Fruit fly (Drosophila melanogaster) whole organism, embryonic: ENCODE results near the gene Cpr5C.

Experiments used
- Aef1 ChIP-seq: fragments of 200-800 bp; sonication (Bioruptor generic); IDR thresholded peaks from 3 replicates; pipeline ENCODE4 v1.3.6; 2022; ENCODE audit warnings: missing biosample characterization, missing genetic modification characterization
- Bgb ChIP-seq: fragments of 200-800 bp; sonication (Bioruptor generic); IDR thresholded peaks from 2 replicates; pipeline ENCODE4 v1.3.6; 2022; ENCODE audit warnings: missing biosample characterization, missing genetic modification characterization; ENCODE audit not compliant: partially characterized antibody
- CG10543 ChIP-seq: fragments of 200-800 bp; sonication (Bioruptor generic); optimal IDR thresholded peaks from 3 replicates; lab custom pipeline; 2017; ENCODE audit warnings: missing biosample characterization, mild to moderate bottlenecking, missing genetic modification characterization, moderate library complexity
- CG12071 ChIP-seq: fragments of 200-800 bp; sonication (Bioruptor generic); optimal IDR thresholded peaks from 3 replicates; lab custom pipeline; 2018; ENCODE audit warnings: missing biosample characterization, mild to moderate bottlenecking, missing genetic modification characterization
- CG12155 ChIP-seq: fragments of 200-800 bp; sonication (Bioruptor generic); optimal IDR thresholded peaks from 3 replicates; lab custom pipeline; 2016; ENCODE audit warnings: missing biosample characterization, missing genetic modification characterization
- CG12744 ChIP-seq: fragments of 200-800 bp; sonication (Bioruptor generic); optimal IDR thresholded peaks from 2 replicates; lab custom pipeline; 2016; ENCODE audit warnings: missing biosample characterization, missing genetic modification characterization
- CG13296 ChIP-seq: fragments of 200-800 bp; sonication (Bioruptor generic); optimal IDR thresholded peaks from 3 replicates; lab custom pipeline; 2018; ENCODE audit warnings: missing biosample characterization, mild to moderate bottlenecking, missing genetic modification characterization
- CG14710 ChIP-seq: fragments of 200-800 bp; sonication (Bioruptor generic); optimal IDR thresholded peaks from 3 replicates; lab custom pipeline; 2019; ENCODE audit warnings: missing biosample characterization, mild to moderate bottlenecking, missing genetic modification characterization, moderate library complexity
- CG14860 ChIP-seq: fragments of 200-800 bp; sonication (Bioruptor generic); IDR thresholded peaks from 3 replicates; pipeline ENCODE4 v1.3.6; 2022; ENCODE audit warnings: missing biosample characterization, missing genetic modification characterization; ENCODE audit not compliant: partially characterized antibody
- CG2120 ChIP-seq: fragments of 200-800 bp; sonication (Bioruptor generic); optimal IDR thresholded peaks from 3 replicates; lab custom pipeline; 2016; ENCODE audit warnings: missing biosample characterization, missing genetic modification characterization
- CG32532 ChIP-seq: fragments of 200-800 bp; sonication (Bioruptor generic); IDR thresholded peaks from 2 replicates; pipeline ENCODE4 v1.3.6; 2022; ENCODE audit warnings: missing biosample characterization, missing genetic modification characterization
- CG33557 ChIP-seq: fragments of 200-800 bp; sonication (Bioruptor generic); optimal IDR thresholded peaks from 2 replicates; lab custom pipeline; 2019; ENCODE audit warnings: missing biosample characterization, mild to moderate bottlenecking, missing genetic modification characterization, moderate library complexity
- CG4820 ChIP-seq: fragments of 200-800 bp; sonication (Bioruptor generic); optimal IDR thresholded peaks from 3 replicates; lab custom pipeline; 2016; ENCODE audit warnings: missing biosample characterization, missing genetic modification characterization
- CG6272 ChIP-seq: fragments of 200-800 bp; sonication (Bioruptor generic); IDR thresholded peaks from 2 replicates; pipeline ENCODE4 v1.3.6; 2022; ENCODE audit warnings: missing biosample characterization, missing genetic modification characterization
- CG6765 ChIP-seq: fragments of 200-800 bp; sonication (Bioruptor generic); optimal IDR thresholded peaks from 3 replicates; lab custom pipeline; 2017; ENCODE audit warnings: missing biosample characterization, mild to moderate bottlenecking, missing genetic modification characterization
- CG7745 ChIP-seq: fragments of 200-800 bp; sonication (Bioruptor generic); optimal IDR thresholded peaks from 2 replicates; lab custom pipeline; 2018; ENCODE audit warnings: missing biosample characterization, mild to moderate bottlenecking, missing genetic modification characterization, moderate library complexity
- CG7786 ChIP-seq: fragments of 200-800 bp; sonication (Bioruptor generic); optimal IDR thresholded peaks from 2 replicates; lab custom pipeline; 2016; ENCODE audit warnings: missing biosample characterization, missing genetic modification characterization
- CG9437 ChIP-seq: fragments of 200-800 bp; sonication (Bioruptor generic); optimal IDR thresholded peaks from 2 replicates; lab custom pipeline; 2018; ENCODE audit warnings: missing biosample characterization, mild to moderate bottlenecking, missing genetic modification characterization
- CoRest ChIP-seq: fragments of 200-800 bp; sonication (Bioruptor generic); optimal IDR thresholded peaks from 3 replicates; lab custom pipeline; 2018; ENCODE audit warnings: missing biosample characterization, mild to moderate bottlenecking, missing genetic modification characterization, moderate library complexity
- E2f1 ChIP-seq: fragments of 200-800 bp; sonication (Bioruptor generic); IDR thresholded peaks from 2 replicates; pipeline ENCODE4 v1.3.6; 2022; ENCODE audit warnings: missing biosample characterization, missing genetic modification characterization
- Fer3 ChIP-seq: fragments of 200-800 bp; sonication (Bioruptor generic); optimal IDR thresholded peaks from 2 replicates; lab custom pipeline; 2018; ENCODE audit warnings: missing biosample characterization, mild to moderate bottlenecking, missing genetic modification characterization, moderate library complexity
- H15 ChIP-seq: fragments of 200-800 bp; sonication (Bioruptor generic); IDR thresholded peaks from 3 replicates; pipeline ENCODE4 v1.3.6; 2022; ENCODE audit warnings: missing biosample characterization, missing genetic modification characterization
- HLH54F ChIP-seq: fragments of 200-800 bp; sonication (Bioruptor generic); optimal IDR thresholded peaks from 3 replicates; lab custom pipeline; 2016; ENCODE audit warnings: missing biosample characterization, missing genetic modification characterization
- NFAT ChIP-seq: fragments of 200-800 bp; sonication (Bioruptor generic); IDR thresholded peaks from 2 replicates; pipeline ENCODE4 v1.3.6; 2022; ENCODE audit warnings: missing biosample characterization, missing genetic modification characterization
- Nf-YA ChIP-seq: fragments of 200-800 bp; sonication (Bioruptor generic); IDR thresholded peaks from 2 replicates; pipeline ENCODE4 v1.3.6; 2022; ENCODE audit warnings: missing biosample characterization, missing genetic modification characterization
- Oaz ChIP-seq: fragments of 200-800 bp; sonication (Bioruptor generic); IDR thresholded peaks from 2 replicates; pipeline ENCODE4 v1.3.6; 2022; ENCODE audit warnings: missing biosample characterization, missing genetic modification characterization
- PHDP ChIP-seq: fragments of 200-800 bp; sonication (Bioruptor generic); optimal IDR thresholded peaks from 3 replicates; lab custom pipeline; 2018; ENCODE audit warnings: missing biosample characterization, mild to moderate bottlenecking, missing genetic modification characterization, moderate library complexity
- Poxn ChIP-seq: fragments of 200-800 bp; sonication (Bioruptor generic); IDR thresholded peaks from 2 replicates; pipeline ENCODE4 v1.3.6; 2022; ENCODE audit warnings: missing biosample characterization, missing genetic modification characterization
- Scr ChIP-seq: fragments of 200-800 bp; sonication (Bioruptor generic); IDR thresholded peaks from 2 replicates; pipeline ENCODE4 v1.3.6; 2022; ENCODE audit warnings: missing biosample characterization, missing genetic modification characterization; ENCODE audit not compliant: partially characterized antibody
- Trl ChIP-seq, 3 experiments: fragments of >200 bp in 2 of 3; fragments of 200-800 bp in 1 of 3; sonication (Bioruptor generic) in 1 of 3; optimal IDR thresholded peaks; 2 replicates in 1 of 3; 3 replicates in 2 of 3; lab custom pipeline; 2016 to 2017; ENCODE audit warnings: missing biosample characterization in 1 of 3, missing genetic modification characterization in 1 of 3
- Xbp1 ChIP-seq: fragments of 200-800 bp; sonication (Bioruptor generic); optimal IDR thresholded peaks from 3 replicates; lab custom pipeline; 2016; ENCODE audit warnings: missing biosample characterization, mild to moderate bottlenecking, missing genetic modification characterization
- amos ChIP-seq: fragments of 200-800 bp; sonication (Bioruptor generic); IDR thresholded peaks from 2 replicates; pipeline ENCODE4 v1.3.6; 2022; ENCODE audit warnings: missing biosample characterization, missing genetic modification characterization; ENCODE audit not compliant: partially characterized antibody
- bbx ChIP-seq: fragments of 200-800 bp; sonication (Bioruptor generic); IDR thresholded peaks from 2 replicates; pipeline ENCODE4 v1.3.6; 2022; ENCODE audit warnings: missing biosample characterization, missing genetic modification characterization; ENCODE audit not compliant: partially characterized antibody
- disco-r ChIP-seq: fragments of 200-800 bp; sonication (Bioruptor generic); optimal IDR thresholded peaks from 2 replicates; lab custom pipeline; 2016; ENCODE audit warnings: missing biosample characterization, missing genetic modification characterization
- dm ChIP-seq: fragments of 200-800 bp; sonication (Bioruptor generic); optimal IDR thresholded peaks from 3 replicates; lab custom pipeline; 2016; ENCODE audit warnings: missing biosample characterization, missing genetic modification characterization
- ewg ChIP-seq: fragments of 200-800 bp; sonication (Bioruptor generic); optimal IDR thresholded peaks from 3 replicates; lab custom pipeline; 2017; ENCODE audit warnings: mild to moderate bottlenecking, missing biosample characterization, missing genetic modification reagents, missing genetic modification characterization
- gro ChIP-seq: fragments of 200-800 bp; sonication (Bioruptor generic); optimal IDR thresholded peaks from 2 replicates; lab custom pipeline; 2016; ENCODE audit warnings: missing biosample characterization, missing genetic modification characterization
- jumu ChIP-seq: fragments of 200-800 bp; sonication (Bioruptor generic); optimal IDR thresholded peaks from 3 replicates; lab custom pipeline; 2016; ENCODE audit warnings: missing biosample characterization, missing genetic modification characterization
- ken ChIP-seq: fragments of 200-800 bp; sonication (Bioruptor generic); IDR thresholded peaks from 3 replicates; pipeline ENCODE4 v1.3.6; 2022; ENCODE audit warnings: missing biosample characterization, missing genetic modification characterization
- pb ChIP-seq: fragments of 200-800 bp; sonication (Bioruptor generic); optimal IDR thresholded peaks from 3 replicates; lab custom pipeline; 2016; ENCODE audit warnings: missing biosample characterization, missing genetic modification characterization
- pita ChIP-seq: fragments of 200-800 bp; sonication (Bioruptor generic); optimal IDR thresholded peaks from 2 replicates; lab custom pipeline; 2017; ENCODE audit warnings: missing biosample characterization, mild to moderate bottlenecking, missing genetic modification characterization
- prd ChIP-seq, 3 experiments: fragments of >200 bp in 2 of 3; fragments of 200-800 bp in 1 of 3; sonication (Bioruptor generic) in 1 of 3; optimal IDR thresholded peaks in 2 of 3; IDR thresholded peaks in 1 of 3; 2 replicates in 2 of 3; 3 replicates in 1 of 3; pipeline versions ENCODE4 v1.3.6 to Lab custom; 2017 to 2022; ENCODE audit warnings: missing biosample characterization in 1 of 3, missing genetic modification characterization in 1 of 3
- rib ChIP-seq: fragments of 200-800 bp; sonication (Bioruptor generic); IDR thresholded peaks from 2 replicates; pipeline ENCODE4 v1.3.6; 2022; ENCODE audit warnings: missing biosample characterization, missing genetic modification characterization
- sim ChIP-seq: fragments of 200-800 bp; sonication (Bioruptor generic); IDR thresholded peaks from 2 replicates; pipeline ENCODE4 v1.3.6; 2022; ENCODE audit warnings: missing biosample characterization, missing genetic modification characterization
- tll ChIP-seq, 2 experiments: fragments of 200-800 bp in 1 of 2; fragments of >200 bp in 1 of 2; sonication (Bioruptor generic) in 1 of 2; optimal IDR thresholded peaks; 2 replicates each; lab custom pipeline; 2017 to 2019; ENCODE audit warnings: missing biosample characterization in 2 of 2, missing genetic modification characterization in 2 of 2, mild to moderate bottlenecking in 1 of 2, moderate library complexity in 1 of 2
- wor ChIP-seq: fragments of 200-800 bp; sonication (Bioruptor generic); IDR thresholded peaks from 2 replicates; pipeline ENCODE4 v1.3.6; 2022; ENCODE audit warnings: missing biosample characterization, missing genetic modification characterization
- yki ChIP-seq: fragments of >200 bp; optimal IDR thresholded peaks from 3 replicates; lab custom pipeline; 2018

Cpr5C gene

dm6 chrX:5754837-5755828 is 49.3 kb upstream of the Cpr5C start, which contains the start of the genes lin-52 and CG15771 (continued):
- peak; percentile 93 for TF ChIP-seq Fer3 (tag; lab: Kevin White, UChicago)
- TF ChIP-seq CG33557 (GFP tag; lab: Kevin White, UChicago), result peak; percentile 94
- peak; percentile 89 for TF ChIP-seq ewg
- peak; percentile 83 for TF ChIP-seq Nf-YA (GFP tag; lab: Robert Waterston, UW)
- TF ChIP-seq CG12744, result peak; percentile 38
- TF ChIP-seq H15, result peak; percentile 91
- TF ChIP-seq jumu (GFP tag; lab: Kevin White, UChicago), result peak; percentile 69
- TF ChIP-seq E2f1 (GFP tag; lab: Robert Waterston, UW), result peak; percentile 94
- TF ChIP-seq ken (GFP tag; lab: Robert Waterston, UW), result peak; percentile 94
- TF ChIP-seq Xbp1, result peak; percentile 94
- TF ChIP-seq yki, result no peak
- TF ChIP-seq PHDP (tag; lab: Kevin White, UChicago), result peak; percentile 95
- TF ChIP-seq rib (GFP tag; lab: Robert Waterston, UW), result peak; percentile 91
- no peak for TF ChIP-seq CG14860 (GFP tag; lab: Robert Waterston, UW)
- TF ChIP-seq CG12155 (GFP tag; lab: Kevin White, UChicago), result peak; percentile 83
- peak; percentile 39 for TF ChIP-seq CG7745
- TF ChIP-seq CG4820 (GFP tag; lab: Kevin White, UChicago), result peak; percentile 86
- peak; percentile 21; the same call in 1 of the 2 replicates for TF ChIP-seq Bgb (GFP tag; lab: Robert Waterston, UW)
- no peak; the same call in 1 of the 2 replicates for TF ChIP-seq bbx (GFP tag; lab: Robert Waterston, UW)
- peak; percentile 95 for TF ChIP-seq CG6765 (GFP tag; lab: Kevin White, UChicago)
- TF ChIP-seq CG10543 (GFP tag; lab: Kevin White, UChicago), result peak; percentile 99
- peak; percentile 96 for TF ChIP-seq CoRest
- peak; percentile 69 for TF ChIP-seq amos (GFP tag; lab: Robert Waterston, UW)
- TF ChIP-seq prd (optimal IDR thresholded peaks at IDR 0.05; lab: Kevin White, UChicago), result no peak
- peak; percentile 97 for TF ChIP-seq prd (GFP tag; IDR thresholded peaks at IDR 0.05; lab: Robert Waterston, UW)
- peak; percentile 85 for TF ChIP-seq dm
- no peak for TF ChIP-seq pita
- TF ChIP-seq gro (GFP tag; lab: Kevin White, UChicago), result peak; percentile 63
- TF ChIP-seq Poxn (GFP tag; lab: Robert Waterston, UW), result peak; percentile 85
- peak; percentile 95 for TF ChIP-seq Aef1 (GFP tag; lab: Robert Waterston, UW)
- peak; percentile 85 for TF ChIP-seq CG9437 (GFP tag; lab: Kevin White, UChicago)
- TF ChIP-seq CG12071 (GFP tag; lab: Kevin White, UChicago), result peak; percentile 88
- peak; percentile 61 to 81 for TF ChIP-seq Trl (optimal IDR thresholded peaks at IDR 0.05; lab: Kevin White, UChicago)
- TF ChIP-seq Trl (GFP tag; optimal IDR thresholded peaks at IDR 0.05; lab: Kevin White, UChicago), result peak; percentile 27
- TF ChIP-seq CG13296 (GFP tag; lab: Kevin White, UChicago), result peak; percentile 97
- TF ChIP-seq CG14710, result peak; percentile 90
- peak; percentile 92 for TF ChIP-seq CG2120 (GFP tag; lab: Kevin White, UChicago)
- peak; percentile 87 for TF ChIP-seq CG6272 (GFP tag; lab: Robert Waterston, UW)
- TF ChIP-seq CG32532 (GFP tag; lab: Robert Waterston, UW), result peak; percentile 97
- TF ChIP-seq wor (GFP tag; lab: Robert Waterston, UW), result peak; percentile 95
- peak; percentile 71 for TF ChIP-seq Scr (GFP tag; lab: Robert Waterston, UW)
- peak; percentile 92 for TF ChIP-seq sim
- TF ChIP-seq tll (GFP tag; optimal IDR thresholded peaks at IDR 0.05; lab: Kevin White, UChicago), result peak in 1 of 2 experiments; percentile 15
- peak; percentile 94 for TF ChIP-seq Oaz (GFP tag; lab: Robert Waterston, UW)
- no peak for TF ChIP-seq pb (GFP tag; lab: Kevin White, UChicago)
- peak; percentile 87; the same call in 1 of the 2 replicates for TF ChIP-seq NFAT (GFP tag; lab: Robert Waterston, UW)
- peak; percentile 83 for TF ChIP-seq HLH54F (GFP tag; lab: Kevin White, UChicago)
- peak; percentile 66 for TF ChIP-seq CG7786
- peak; percentile 52 for TF ChIP-seq disco-r (GFP tag; lab: Kevin White, UChicago)
